Fruit fly (Drosophila melanogaster) whole organism, pupa: ENCODE results near the gene Enoph.

ENCODE experiments used
- CG10348 ChIP-seq: fragments of 200-800 bp; sonication (Bioruptor generic); IDR thresholded peaks from 2 replicates; pipeline ENCODE4 v1.3.6; 2022; ENCODE audit warnings: missing biosample characterization, missing genetic modification characterization
- CG12605 ChIP-seq: fragments of 200-800 bp; sonication (Bioruptor generic); IDR thresholded peaks from 2 replicates; pipeline ENCODE4 v1.3.6; 2022; ENCODE audit warnings: missing biosample characterization, missing genetic modification characterization
- CG13204 ChIP-seq: fragments of 200-800 bp; sonication (Bioruptor generic); optimal IDR thresholded peaks from 2 replicates; lab custom pipeline; 2018; ENCODE audit warnings: missing biosample characterization, mild to moderate bottlenecking, missing genetic modification characterization, moderate library complexity
- CG14655 ChIP-seq: fragments of 200-800 bp; sonication (Bioruptor generic); optimal IDR thresholded peaks from 3 replicates; lab custom pipeline; 2017; ENCODE audit warnings: mild to moderate bottlenecking, missing biosample characterization, missing genetic modification reagents, missing genetic modification characterization
- CG15710 ChIP-seq: fragments of 200-800 bp; sonication (Bioruptor generic); optimal IDR thresholded peaks from 2 replicates; lab custom pipeline; 2018; ENCODE audit warnings: missing biosample characterization, mild to moderate bottlenecking, missing genetic modification characterization, moderate library complexity
- CG17806 ChIP-seq: fragments of 200-800 bp; sonication (Bioruptor generic); optimal IDR thresholded peaks from 2 replicates; lab custom pipeline; 2018; ENCODE audit warnings: missing biosample characterization, mild to moderate bottlenecking, missing genetic modification characterization, moderate library complexity
- CG32121 ChIP-seq: fragments of 200-800 bp; sonication (Bioruptor generic); IDR thresholded peaks from 2 replicates; pipeline ENCODE4 v1.3.6; 2022; ENCODE audit warnings: missing biosample characterization, missing genetic modification characterization
- CG34367 ChIP-seq: fragments of 200-800 bp; sonication (Bioruptor generic); optimal IDR thresholded peaks from 2 replicates; lab custom pipeline; 2018; ENCODE audit warnings: missing biosample characterization, mild to moderate bottlenecking, missing genetic modification characterization
- CG4496 ChIP-seq: fragments of 200-800 bp; sonication (Bioruptor generic); IDR thresholded peaks from 3 replicates; pipeline ENCODE4 v1.3.6; 2022; ENCODE audit warnings: missing biosample characterization, missing genetic modification characterization
- CG8159 ChIP-seq: fragments of 200-800 bp; sonication (Bioruptor generic); optimal IDR thresholded peaks from 3 replicates; lab custom pipeline; 2018; ENCODE audit warnings: missing biosample characterization, mild to moderate bottlenecking, missing genetic modification characterization, moderate library complexity
- CG8301 ChIP-seq: fragments of 200-800 bp; sonication (Bioruptor generic); optimal IDR thresholded peaks from 2 replicates; lab custom pipeline; 2018; ENCODE audit warnings: missing biosample characterization, mild to moderate bottlenecking, missing genetic modification characterization
- CG9948 ChIP-seq: fragments of 200-800 bp; sonication (Bioruptor generic); optimal IDR thresholded peaks from 2 replicates; lab custom pipeline; 2018; ENCODE audit warnings: missing biosample characterization, mild to moderate bottlenecking, missing genetic modification characterization, moderate library complexity
- D1 ChIP-seq: fragments of 200-800 bp; sonication (Bioruptor generic); optimal IDR thresholded peaks from 2 replicates; lab custom pipeline; 2018; ENCODE audit warnings: missing biosample characterization, mild to moderate bottlenecking, missing genetic modification characterization, moderate library complexity
- EcR ChIP-seq: fragments of 200-800 bp; sonication (Bioruptor generic); optimal IDR thresholded peaks from 3 replicates; lab custom pipeline; 2019; ENCODE audit warnings: missing biosample characterization, missing genetic modification characterization, mild to moderate bottlenecking, moderate library complexity, missing genetic modification reagents
- Ets98B ChIP-seq: fragments of 200-800 bp; sonication (Bioruptor generic); IDR thresholded peaks from 2 replicates; pipeline ENCODE4 v1.3.6; 2022; ENCODE audit warnings: missing biosample characterization, missing genetic modification characterization
- Pif1A ChIP-seq: fragments of 200-800 bp; sonication (Bioruptor generic); optimal IDR thresholded peaks from 3 replicates; lab custom pipeline; 2016; ENCODE audit warnings: missing biosample characterization, missing genetic modification characterization
- Pif1B ChIP-seq: fragments of 200-800 bp; sonication (Bioruptor generic); optimal IDR thresholded peaks from 3 replicates; lab custom pipeline; 2016; ENCODE audit warnings: missing biosample characterization, missing genetic modification characterization
- Snoo ChIP-seq: fragments of 200-800 bp; sonication (Bioruptor generic); optimal IDR thresholded peaks from 3 replicates; lab custom pipeline; 2017; ENCODE audit warnings: missing biosample characterization, mild to moderate bottlenecking, missing genetic modification characterization, inconsistent platforms
- fd96Ca ChIP-seq: fragments of 200-800 bp; sonication (Bioruptor generic); IDR thresholded peaks from 3 replicates; pipeline ENCODE4 v1.3.6; 2022; ENCODE audit warnings: missing biosample characterization, missing genetic modification characterization
- gl ChIP-seq: fragments of 200-800 bp; sonication (Bioruptor generic); optimal IDR thresholded peaks from 2 replicates; lab custom pipeline; 2018; ENCODE audit warnings: missing biosample characterization, mild to moderate bottlenecking, missing genetic modification characterization
- rn ChIP-seq: fragments of 200-800 bp; sonication (Bioruptor generic); IDR thresholded peaks from 2 replicates; pipeline ENCODE4 v1.3.6; 2022; ENCODE audit warnings: missing biosample characterization, missing genetic modification characterization

Gene Enoph

dm6 chr3R:5280380-5280779 is 23.9 kb upstream of the Enoph start:
- TF ChIP-seq CG13204 (GFP tag; lab: Kevin White, UChicago) (no peak), CG34367 (tag; lab: Kevin White, UChicago) (no peak), EcR (GFP tag; lab: Kevin White, UChicago) (no peak), CG9948 (tag; lab: Kevin White, UChicago) (no peak), fd96Ca (GFP tag; lab: Robert Waterston, UW) (no peak), Ets98B (GFP tag; lab: Robert Waterston, UW) (no peak), CG12605 (GFP tag; lab: Robert Waterston, UW) (no peak), CG15710 (no peak), CG8301 (no peak), CG10348 (GFP tag; lab: Robert Waterston, UW) (no peak), Pif1B (GFP tag; lab: Kevin White, UChicago) (no peak), D1 (tag; lab: Kevin White, UChicago) (no peak)

dm6 chr3R:5279609-5280164 is 23.2 kb upstream of the Enoph start:
- TF ChIP-seq EcR (GFP tag; lab: Kevin White, UChicago) (no peak), CG4496 (GFP tag; lab: Robert Waterston, UW) (0 out of 3 replicates have a peak, but pooled peaks have one; percentile 32)

- no peak for TF ChIP-seq CG8301
- no peak for TF ChIP-seq D1 (tag; lab: Kevin White, UChicago)
- no peak for TF ChIP-seq CG10348 (GFP tag; lab: Robert Waterston, UW)
- no peak for TF ChIP-seq Pif1A (GFP tag; lab: Kevin White, UChicago)
- no peak for TF ChIP-seq fd96Ca (GFP tag; lab: Robert Waterston, UW)
- no peak for TF ChIP-seq CG4496 (GFP tag; lab: Robert Waterston, UW)
- TF ChIP-seq CG9948 (tag; lab: Kevin White, UChicago): no peak
- no peak for TF ChIP-seq gl (tag; lab: Kevin White, UChicago)
- TF ChIP-seq rn: no peak
- TF ChIP-seq CG34367 (tag; lab: Kevin White, UChicago): no peak
- TF ChIP-seq CG13204 (GFP tag; lab: Kevin White, UChicago): no peak
- no peak for TF ChIP-seq CG17806 (tag; lab: Kevin White, UChicago)
- no peak for TF ChIP-seq Snoo (tag; lab: Kevin White, UChicago)
- no peak for TF ChIP-seq Ets98B (GFP tag; lab: Robert Waterston, UW)
- no peak for TF ChIP-seq CG14655 (GFP tag; lab: Kevin White, UChicago)
- no peak for TF ChIP-seq CG12605 (GFP tag; lab: Robert Waterston, UW)
- no peak for TF ChIP-seq Pif1B (GFP tag; lab: Kevin White, UChicago)
- TF ChIP-seq CG32121 (GFP tag; lab: Robert Waterston, UW): no peak
- no peak for TF ChIP-seq CG8159
These were observed 22.1 kb upstream of the Enoph start for dm6 chr3R:5278627-5279026.

dm6 chr3R:5277735-5278134 is 21.3 kb upstream of the Enoph start, which contains the start of gene CG31538:
CG31538 (minus strand) TSS chr3R:5277835.
- no peak for TF ChIP-seq D1 (tag; lab: Kevin White, UChicago)
- TF ChIP-seq CG17806 (tag; lab: Kevin White, UChicago): no peak
- TF ChIP-seq CG12605 (GFP tag; lab: Robert Waterston, UW): no peak
- TF ChIP-seq CG14655 (GFP tag; lab: Kevin White, UChicago): no peak
- no peak for TF ChIP-seq fd96Ca (GFP tag; lab: Robert Waterston, UW)
- TF ChIP-seq Snoo (tag; lab: Kevin White, UChicago): no peak
- no peak for TF ChIP-seq CG9948 (tag; lab: Kevin White, UChicago)
- TF ChIP-seq Ets98B (GFP tag; lab: Robert Waterston, UW): no peak
- TF ChIP-seq CG32121 (GFP tag; lab: Robert Waterston, UW): no peak
- TF ChIP-seq CG4496 (GFP tag; lab: Robert Waterston, UW): no peak
- no peak for TF ChIP-seq CG15710
- no peak for TF ChIP-seq CG10348 (GFP tag; lab: Robert Waterston, UW)
- TF ChIP-seq CG34367 (tag; lab: Kevin White, UChicago): no peak
- no peak for TF ChIP-seq CG8301
- TF ChIP-seq Pif1B (GFP tag; lab: Kevin White, UChicago): no peak
- no peak for TF ChIP-seq rn
- no peak for TF ChIP-seq gl (tag; lab: Kevin White, UChicago)
- TF ChIP-seq Pif1A (GFP tag; lab: Kevin White, UChicago): no peak
- TF ChIP-seq CG13204 (GFP tag; lab: Kevin White, UChicago): no peak
- TF ChIP-seq EcR (GFP tag; lab: Kevin White, UChicago): no peak

- TF ChIP-seq CG15710 (peak; percentile 13), Pif1A (GFP tag; lab: Kevin White, UChicago) (peak; percentile 4), CG34367 (tag; lab: Kevin White, UChicago) (peak; percentile 1), CG14655 (GFP tag; lab: Kevin White, UChicago) (no peak), CG13204 (GFP tag; lab: Kevin White, UChicago) (no peak), D1 (tag; lab: Kevin White, UChicago) (peak; percentile 8), CG4496 (GFP tag; lab: Robert Waterston, UW) (peak; percentile 70; the same call in 2 of the 3 replicates), CG8301 (no peak), Pif1B (GFP tag; lab: Kevin White, UChicago) (no peak), CG12605 (GFP tag; lab: Robert Waterston, UW) (peak; percentile 17; the same call in 1 of the 2 replicates), CG32121 (GFP tag; lab: Robert Waterston, UW) (peak; percentile 54; the same call in 1 of the 2 replicates), rn (no peak), EcR (GFP tag; lab: Kevin White, UChicago) (no peak), CG8159 (no peak), CG9948 (tag; lab: Kevin White, UChicago) (no peak), Ets98B (GFP tag; lab: Robert Waterston, UW) (peak; percentile 65), Snoo (tag; lab: Kevin White, UChicago) (no peak), CG17806 (tag; lab: Kevin White, UChicago) (no peak)
These were observed 14.3 kb upstream of the Enoph start for dm6 chr3R:5270806-5271205.
